Fruit fly (Drosophila melanogaster): Measurements from ENCODE around the gene msl-1.

Gene msl-1

DNA sequence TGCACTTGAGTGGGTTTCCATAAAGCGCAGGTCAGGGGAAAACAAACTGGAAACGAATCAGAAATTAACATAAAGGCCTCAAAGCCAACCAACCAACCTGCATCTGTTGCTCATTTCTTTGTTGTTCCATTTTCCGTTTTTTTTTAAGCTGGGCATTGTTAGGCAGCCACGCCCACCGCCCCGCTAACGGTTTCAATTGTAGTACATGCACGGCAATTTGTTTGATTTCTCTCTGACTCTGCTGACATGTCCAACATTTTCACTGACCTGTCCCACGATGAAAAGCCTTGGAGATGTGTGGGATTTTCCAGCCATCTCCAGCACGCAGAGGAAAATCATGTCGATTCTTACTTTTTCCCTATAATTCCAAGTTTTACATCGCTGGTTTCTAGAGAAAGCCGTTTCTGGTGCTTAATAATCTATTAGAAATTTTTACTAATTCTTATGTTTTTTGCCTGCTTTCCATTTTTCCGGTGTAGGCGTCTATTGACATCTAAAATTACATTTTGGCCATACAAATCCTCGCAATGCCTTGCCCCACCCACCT, 31.8 kb downstream of the msl-1 start (continued):
- TF ChIP-seq CG14441 (GFP tag; IDR thresholded peaks at IDR 0.05) (0 out of 2 replicates have a peak, but pooled peaks have one; percentile 12), CG8290 (GFP tag; optimal IDR thresholded peaks at IDR 0.05) (no peak), CG8290 (tag; optimal IDR thresholded peaks at IDR 0.05) (no peak), Med (GFP tag) (peak; percentile 56), CG14014 (GFP tag; IDR thresholded peaks at IDR 0.05) (no peak), CG17568 (GFP tag; optimal IDR thresholded peaks at IDR 0.05) (no peak), Ets65A (GFP tag) (peak; percentile 51), ara (GFP tag; IDR thresholded peaks at IDR 0.05) (no peak), Dfd (GFP tag; optimal IDR thresholded peaks at IDR 0.05) (no peak), CG31388 (GFP tag; optimal IDR thresholded peaks at IDR 0.05) (no peak), fd102C (GFP tag; optimal IDR thresholded peaks at IDR 0.05) (no peak), gce (GFP tag; IDR thresholded peaks at IDR 0.05) (no peak), Blimp-1 (GFP tag; optimal IDR thresholded peaks at IDR 0.05) (peak; percentile 28), Hr78 (GFP tag; optimal IDR thresholded peaks at IDR 0.05) (peak in 1 of 2 experiments; percentile 18), CG1233 (GFP tag; optimal IDR thresholded peaks at IDR 0.05) (no peak), CG8359 (GFP tag; optimal IDR thresholded peaks at IDR 0.05; ENCODE audit: borderline replicate concordance) (no peak), chm (GFP tag; IDR thresholded peaks at IDR 0.05) (no peak), vvl (GFP tag; IDR thresholded peaks at IDR 0.05) (peak; percentile 71; the same call in 1 of the 2 replicates), slbo (GFP tag; IDR thresholded peaks at IDR 0.05) (0 out of 2 replicates have a peak, but pooled peaks have one; percentile 11)

- TF ChIP-seq zfh2 (GFP tag; optimal IDR thresholded peaks at IDR 0.05) (peak; percentile 13), fu2 (GFP tag; optimal IDR thresholded peaks at IDR 0.05) (no peak), cad (GFP tag; optimal IDR thresholded peaks at IDR 0.05) (no peak), CG6813 (GFP tag; optimal IDR thresholded peaks at IDR 0.05) (peak; percentile 56), dmrt99B (tag; optimal IDR thresholded peaks at IDR 0.05) (peak; percentile 73), ssp (GFP tag; IDR thresholded peaks at IDR 0.05) (peak; percentile 69), HmgZ (tag; optimal IDR thresholded peaks at IDR 0.05) (no peak), CG11696 (GFP tag; IDR thresholded peaks at IDR 0.05) (peak; percentile 60; the same call in 1 of the 2 replicates), D19A (tag; optimal IDR thresholded peaks at IDR 0.05) (peak; percentile 84), CG10209 (GFP tag; optimal IDR thresholded peaks at IDR 0.05) (peak; percentile 12), seq (GFP tag; IDR thresholded peaks at IDR 0.05) (0 out of 2 replicates have a peak, but pooled peaks have one; percentile 53), chm (GFP tag; IDR thresholded peaks at IDR 0.05) (no peak; the same call in 1 of the 2 replicates), CG16813 (GFP tag; IDR thresholded peaks at IDR 0.05; ENCODE audit: partially characterized antibody) (no peak), Poxn (GFP tag; IDR thresholded peaks at IDR 0.05) (no peak), CG1602 (GFP tag; optimal IDR thresholded peaks at IDR 0.05) (peak; percentile 53), Hmr (GFP tag; optimal IDR thresholded peaks at IDR 0.05) (no peak), Sox100B (GFP tag; optimal IDR thresholded peaks at IDR 0.05) (peak; percentile 55), sima (GFP tag; optimal IDR thresholded peaks at IDR 0.05) (no peak), jumu (GFP tag; optimal IDR thresholded peaks at IDR 0.05) (peak; percentile 46), sc (optimal IDR thresholded peaks at IDR 0.05) (no peak), sc (GFP tag; optimal IDR thresholded peaks at IDR 0.05) (peak; percentile 16), chif (GFP tag; optimal IDR thresholded peaks at IDR 0.05) (peak; percentile 42 to 80), zfh1 (GFP tag; IDR thresholded peaks at IDR 0.05) (peak; percentile 93), cato (GFP tag; optimal IDR thresholded peaks at IDR 0.05; ENCODE audit: borderline replicate concordance) (no peak), Antp (GFP tag; optimal IDR thresholded peaks at IDR 0.05) (no peak), Meics (GFP tag; optimal IDR thresholded peaks at IDR 0.05) (peak; percentile 44), ci (GFP tag; IDR thresholded peaks at IDR 0.05) (peak; percentile 87), CG6272 (GFP tag; IDR thresholded peaks at IDR 0.05) (peak; percentile 47), gce (GFP tag; IDR thresholded peaks at IDR 0.05) (peak; percentile 76; the same call in 2 of the 3 replicates), toy (GFP tag; IDR thresholded peaks at IDR 0.05) (no peak), corto (GFP tag; optimal IDR thresholded peaks at IDR 0.05) (peak; percentile 91), sens (GFP tag) (peak; percentile 98), BtbVII (GFP tag; optimal IDR thresholded peaks at IDR 0.05) (peak; percentile 9), ac (GFP tag; optimal IDR thresholded peaks at IDR 0.05) (no peak)
These were observed 35.3 kb downstream of the msl-1 start for dm6 chr2L:18653328-18653675.
